Fruit fly (Drosophila melanogaster): ENCODE measurements around the gene CG14879.

Gene CG14879

DNA sequence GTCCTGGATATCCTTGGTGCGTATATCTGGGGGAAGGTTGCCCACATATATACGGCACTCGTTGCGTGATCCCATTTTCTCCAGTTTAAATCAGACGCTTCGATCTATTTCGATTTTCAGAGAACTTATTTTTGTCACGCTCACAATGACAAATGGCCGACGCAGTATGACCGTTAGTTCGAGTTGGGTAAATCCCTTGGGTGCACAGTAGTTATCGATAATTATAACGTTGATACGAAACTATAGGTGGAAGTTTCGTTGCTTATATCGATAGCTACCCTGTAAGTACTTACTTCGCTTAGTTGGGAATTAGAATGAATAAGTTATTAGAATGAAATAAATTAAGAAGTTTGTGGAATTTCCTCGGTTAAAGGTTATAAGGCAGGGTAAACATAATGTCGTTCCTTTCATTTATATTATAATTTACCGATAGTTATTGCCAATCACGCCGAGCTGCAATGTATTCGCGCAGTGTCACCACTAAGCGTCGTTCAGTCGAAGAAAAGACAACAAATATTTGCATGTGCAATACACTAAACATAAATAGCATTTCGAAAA, 7.1 kb downstream of the CG14879 start, which contains the start of the genes SF2 and pad (continued):
- TF ChIP-seq CG17912 (GFP tag; optimal IDR thresholded peaks at IDR 0.05) (peak; percentile 5), tin (GFP tag; optimal IDR thresholded peaks at IDR 0.05) (peak; percentile 88), CG32772 (GFP tag; IDR thresholded peaks at IDR 0.05) (peak; percentile 53), Hr3 (GFP tag; optimal IDR thresholded peaks at IDR 0.05) (peak; percentile 74), ewg (GFP tag; optimal IDR thresholded peaks at IDR 0.05) (peak; percentile 87), CG14441 (GFP tag; IDR thresholded peaks at IDR 0.05) (peak; percentile 70), CG1233 (GFP tag; optimal IDR thresholded peaks at IDR 0.05) (peak; percentile 57), Taf1 (GFP tag; IDR thresholded peaks at IDR 0.05) (0 out of 2 replicates have a peak, but pooled peaks have one; percentile 51), Ssrp (tag; optimal IDR thresholded peaks at IDR 0.05) (peak; percentile 73), CG6254 (GFP tag; optimal IDR thresholded peaks at IDR 0.05) (peak; percentile 41), org-1 (GFP tag; optimal IDR thresholded peaks at IDR 0.05) (no peak), CG30020 (tag; optimal IDR thresholded peaks at IDR 0.05) (peak; percentile 82), Myb (GFP tag; optimal IDR thresholded peaks at IDR 0.05) (peak; percentile 56), Stat92E (GFP tag; optimal IDR thresholded peaks at IDR 0.05) (peak in 1 of 3 experiments; percentile 44), CG2129 (GFP tag; IDR thresholded peaks at IDR 0.05; ENCODE audit: partially characterized antibody) (peak; percentile 93), Nf-YA (GFP tag; IDR thresholded peaks at IDR 0.05) (no peak), dati (GFP tag; IDR thresholded peaks at IDR 0.05) (no peak), lbe (GFP tag; optimal IDR thresholded peaks at IDR 0.05) (peak; percentile 82), CG17612 (GFP tag; IDR thresholded peaks at IDR 0.05) (no peak), Spps (tag; optimal IDR thresholded peaks at IDR 0.05) (no peak), nmo (GFP tag; optimal IDR thresholded peaks at IDR 0.05) (peak; percentile 91), rib (GFP tag; IDR thresholded peaks at IDR 0.05) (no peak), CG2116 (GFP tag; optimal IDR thresholded peaks at IDR 0.05) (peak; percentile 95), E2f1 (GFP tag; IDR thresholded peaks at IDR 0.05) (peak; percentile 35), Dip2 (GFP tag; IDR thresholded peaks at IDR 0.05) (no peak), B-H1 (GFP tag; IDR thresholded peaks at IDR 0.05) (peak; percentile 20; the same call in 1 of the 3 replicates), cato (GFP tag; optimal IDR thresholded peaks at IDR 0.05; ENCODE audit: borderline replicate concordance) (peak; percentile 46), CG1602 (GFP tag; optimal IDR thresholded peaks at IDR 0.05) (peak; percentile 71), Tbp (GFP tag; optimal IDR thresholded peaks at IDR 0.05) (peak; percentile 24), kah (GFP tag; optimal IDR thresholded peaks at IDR 0.05) (no peak), C15 (GFP tag; IDR thresholded peaks at IDR 0.05) (no peak), eyg (GFP tag; optimal IDR thresholded peaks at IDR 0.05) (peak; percentile 46), CG2678 (tag; optimal IDR thresholded peaks at IDR 0.05) (peak; percentile 83), HLH3B (GFP tag; IDR thresholded peaks at IDR 0.05) (peak; percentile 62), zf30C (GFP tag; optimal IDR thresholded peaks at IDR 0.05) (no peak), CG13894 (tag; optimal IDR thresholded peaks at IDR 0.05) (peak; percentile 71), CG7928 (GFP tag; optimal IDR thresholded peaks at IDR 0.05) (no peak), dysf (GFP tag; IDR thresholded peaks at IDR 0.05) (peak; percentile 73), crc (GFP tag; optimal IDR thresholded peaks at IDR 0.05) (peak; percentile 68), dmrt11E (tag; optimal IDR thresholded peaks at IDR 0.05) (peak; percentile 70), hbn (GFP tag; IDR thresholded peaks at IDR 0.05; ENCODE audit: partially characterized antibody) (peak; percentile 89), CG17385 (GFP tag; optimal IDR thresholded peaks at IDR 0.05) (peak; percentile 61), Adf1 (GFP tag; IDR thresholded peaks at IDR 0.05) (peak; percentile 56), CG10979 (tag; optimal IDR thresholded peaks at IDR 0.05) (peak; percentile 65), slp2 (GFP tag; optimal IDR thresholded peaks at IDR 0.05) (peak; percentile 69), gsb (GFP tag; IDR thresholded peaks at IDR 0.05) (no peak), CG9876 (GFP tag; optimal IDR thresholded peaks at IDR 0.05) (peak; percentile 61), Bdp1 (GFP tag; optimal IDR thresholded peaks at IDR 0.05) (peak; percentile 67), so (GFP tag; IDR thresholded peaks at IDR 0.05) (peak; percentile 61; the same call in 2 of the 3 replicates), tx (GFP tag; optimal IDR thresholded peaks at IDR 0.05) (peak; percentile 71), PHDP (tag; optimal IDR thresholded peaks at IDR 0.05) (peak; percentile 73)
